Worm (Caenorhabditis elegans) whole organism, late embryonic: ENCODE results near the gene Y53G8AM.7.

Source experiments
- ahr-1 ChIP-seq: sonication (generic microtip); optimal IDR thresholded peaks from 2 replicates; lab custom pipeline; 2016; ENCODE audit warnings: missing genetic modification characterization, missing compliant biosample characterization
- ama-1 ChIP-seq: fragments of 150-350 bp; optimal IDR thresholded peaks from 2 replicates; lab custom pipeline; 2014
- ceh-14 ChIP-seq: sonication (generic microtip); optimal IDR thresholded peaks from 2 replicates; lab custom pipeline; 2016; ENCODE audit warnings: missing genotype, missing genetic modification characterization, missing compliant biosample characterization
- ceh-19 ChIP-seq: fragments of 200-800 bp; sonication (Bioruptor generic); optimal IDR thresholded peaks from 2 replicates; lab custom pipeline; 2018; ENCODE audit warnings: mild to moderate bottlenecking, missing genetic modification characterization, missing compliant biosample characterization
- dve-1 ChIP-seq: sonication (generic microtip); optimal IDR thresholded peaks from 2 replicates; lab custom pipeline; 2017; ENCODE audit warnings: antibody characterized with exemption, mild to moderate bottlenecking, missing genetic modification characterization, missing compliant biosample characterization
- ets-4 ChIP-seq: sonication (generic microtip); optimal IDR thresholded peaks from 2 replicates; lab custom pipeline; 2016; ENCODE audit warnings: missing genetic modification characterization, missing compliant biosample characterization
- fax-1 ChIP-seq: sonication (generic microtip); optimal IDR thresholded peaks from 2 replicates; lab custom pipeline; 2016; ENCODE audit warnings: missing genotype, missing genetic modification characterization, missing compliant biosample characterization
- hlh-30 ChIP-seq: sonication (generic microtip); optimal IDR thresholded peaks from 2 replicates; lab custom pipeline; 2017; ENCODE audit warnings: antibody characterized with exemption, missing genetic modification characterization, missing compliant biosample characterization; ENCODE audit not compliant: insufficient read depth
- lin-11 ChIP-seq: fragments of 200-800 bp; sonication (Bioruptor generic); optimal IDR thresholded peaks from 2 replicates; lab custom pipeline; 2018; ENCODE audit warnings: mild to moderate bottlenecking, missing genetic modification characterization, missing compliant biosample characterization
- npax-4 ChIP-seq: sonication (generic microtip); optimal IDR thresholded peaks from 2 replicates; lab custom pipeline; 2016; ENCODE audit warnings: missing genetic modification characterization, missing compliant biosample characterization
- pros-1 ChIP-seq: fragments of 150-350 bp; optimal IDR thresholded peaks from 2 replicates; lab custom pipeline; 2014; ENCODE audit warnings: missing biosample characterization, missing genetic modification reagents, missing genetic modification characterization
- syd-9 ChIP-seq: sonication (generic microtip); optimal IDR thresholded peaks from 2 replicates; lab custom pipeline; 2016; ENCODE audit warnings: mild to moderate bottlenecking, missing genetic modification characterization, moderate library complexity, missing compliant biosample characterization
- unc-86 ChIP-seq: sonication (generic microtip); optimal IDR thresholded peaks from 2 replicates; lab custom pipeline; 2016; ENCODE audit warnings: missing genetic modification characterization, missing compliant biosample characterization

ce11 chrIII:3219050-3219449 is 47.5 kb downstream of the Y53G8AM.7 start, which contains the start of gene frm-8:
- TF ChIP-seq ceh-14 (tag; lab: Kevin White, UChicago) (no peak), ama-1 (no peak), pros-1 (no peak), ets-4 (tag; lab: Kevin White, UChicago) (no peak), lin-11 (tag; lab: Kevin White, UChicago) (no peak), ahr-1 (no peak), fax-1 (tag; lab: Kevin White, UChicago) (no peak), dve-1 (no peak), hlh-30 (tag; lab: Kevin White, UChicago) (no peak), unc-86 (no peak), npax-4 (tag; lab: Kevin White, UChicago) (no peak), syd-9 (tag; lab: Kevin White, UChicago) (no peak), ceh-19 (GFP tag; lab: Kevin White, UChicago) (no peak)
